Fruit fly (Drosophila melanogaster): ENCODE results near the gene CheA75a.

DNA sequence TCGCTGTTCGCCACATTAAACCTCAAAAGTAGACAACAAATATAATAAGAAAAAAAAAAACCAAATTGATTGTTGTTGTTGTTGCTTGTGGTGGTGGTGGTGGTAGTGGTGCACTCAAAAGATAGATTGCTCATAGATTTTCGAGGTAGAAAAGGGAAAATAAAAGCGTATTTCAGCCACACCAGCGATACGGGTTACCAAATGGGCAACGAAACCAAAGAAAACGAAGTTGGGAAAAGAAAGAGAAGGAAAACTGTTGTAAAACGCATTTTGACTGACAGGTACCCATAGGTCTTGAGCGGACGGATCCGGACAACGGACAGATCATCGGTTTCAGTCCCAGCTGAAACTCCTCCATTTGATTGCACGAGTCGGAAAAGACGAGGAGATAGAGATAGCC lies 23.4 kb upstream of the CheA75a start:
- TF ChIP-seq CTCF (optimal IDR thresholded peaks at IDR 0.05) (no peak), CG8478 (optimal IDR thresholded peaks at IDR 0.05) (no peak)
